Worm (Caenorhabditis elegans) whole organism, young adult: ENCODE measurements around the gene T26C5.3.

Source experiments
- C06A6.2 ChIP-seq: fragments of 200-800 bp; sonication (Bioruptor generic); conservative IDR thresholded peaks from 2 replicates; pipeline ENCODE4 v1.3.6; 2022; ENCODE audit warnings: missing genetic modification characterization, missing compliant biosample characterization
- F10E7.11 ChIP-seq: sonication (generic microtip); optimal IDR thresholded peaks from 2 replicates; lab custom pipeline; 2017; ENCODE audit warnings: mild to moderate bottlenecking, missing genetic modification characterization, moderate library complexity, missing compliant biosample characterization
- F55B11.4 ChIP-seq: sonication (generic microtip); optimal IDR thresholded peaks from 2 replicates; lab custom pipeline; 2016; ENCODE audit warnings: missing compliant biosample characterization, missing genetic modification characterization, borderline replicate concordance; ENCODE audit not compliant: insufficient read depth
- K11D2.4 ChIP-seq: fragments of 200-800 bp; sonication (Bioruptor generic); IDR thresholded peaks from 2 replicates; pipeline ENCODE4 v1.3.6; 2022; ENCODE audit warnings: missing genetic modification reagents, missing genetic modification characterization, missing compliant biosample characterization
- Y56A3A.18 ChIP-seq: fragments of 200-800 bp; sonication (Bioruptor generic); IDR thresholded peaks from 2 replicates; pipeline ENCODE4 v1.3.6; 2022; ENCODE audit warnings: missing genetic modification reagents, missing genetic modification characterization, missing compliant biosample characterization
- atf-7 ChIP-seq: sonication (generic microtip); optimal IDR thresholded peaks from 2 replicates; lab custom pipeline; 2017; ENCODE audit warnings: mild to moderate bottlenecking, missing genetic modification characterization, missing compliant biosample characterization
- attf-5 ChIP-seq: fragments of 200-800 bp; sonication (Bioruptor generic); optimal IDR thresholded peaks from 2 replicates; lab custom pipeline; 2018; ENCODE audit warnings: mild to moderate bottlenecking, missing genetic modification characterization, missing compliant biosample characterization
- attf-6 ChIP-seq: fragments of 200-800 bp; sonication (Bioruptor generic); IDR thresholded peaks from 2 replicates; pipeline ENCODE4 v1.3.6; 2022; ENCODE audit warnings: missing genetic modification reagents, missing genetic modification characterization, missing compliant biosample characterization
- bed-2 ChIP-seq: fragments of 200-800 bp; sonication (Bioruptor generic); IDR thresholded peaks from 2 replicates; pipeline ENCODE4 v1.3.6; 2022; ENCODE audit warnings: missing genetic modification reagents, missing genetic modification characterization, missing compliant biosample characterization
- cebp-1 ChIP-seq, 2 experiments: fragments of 200-800 bp in 1 of 2; sonication (Bioruptor generic) in 1 of 2; sonication (generic microtip) in 1 of 2; IDR thresholded peaks in 1 of 2; optimal IDR thresholded peaks in 1 of 2; 2 replicates each; pipeline versions ENCODE4 v1.3.6 to Lab custom; 2017 to 2022; ENCODE audit warnings: missing compliant biosample characterization in 2 of 2, missing genetic modification characterization in 2 of 2, mild to moderate bottlenecking in 1 of 2, missing genetic modification reagents in 1 of 2, moderate library complexity in 1 of 2
- ceh-100 ChIP-seq: fragments of 200-800 bp; sonication (Bioruptor generic); IDR thresholded peaks from 2 replicates; pipeline ENCODE4 v1.3.6; 2022; ENCODE audit warnings: missing genetic modification reagents, missing genetic modification characterization, missing compliant biosample characterization
- dox-1 ChIP-seq: fragments of 200-800 bp; sonication (Bioruptor generic); IDR thresholded peaks from 2 replicates; pipeline ENCODE4 v1.3.6; 2022; ENCODE audit warnings: missing genetic modification reagents, missing genetic modification characterization, missing compliant biosample characterization
- egl-18 ChIP-seq: fragments of 200-800 bp; sonication (Bioruptor generic); IDR thresholded peaks from 2 replicates; pipeline ENCODE4 v1.3.6; 2022; ENCODE audit warnings: missing genetic modification reagents, missing genetic modification characterization, missing compliant biosample characterization
- egl-44 ChIP-seq: fragments of 200-800 bp; sonication (Bioruptor generic); IDR thresholded peaks from 2 replicates; pipeline ENCODE4 v1.3.6; 2022; ENCODE audit warnings: missing genetic modification reagents, missing genetic modification characterization, missing compliant biosample characterization
- ets-4 ChIP-seq: fragments of 200-800 bp; sonication (Bioruptor generic); optimal IDR thresholded peaks from 2 replicates; lab custom pipeline; 2018; ENCODE audit warnings: mild to moderate bottlenecking, missing genetic modification characterization, missing compliant biosample characterization
- him-1 ChIP-seq: sonication (generic microtip); optimal IDR thresholded peaks from 2 replicates; lab custom pipeline; 2016; ENCODE audit warnings: missing genotype, missing genetic modification reagents, missing genetic modification characterization, missing compliant biosample characterization
- hlh-12 ChIP-seq: sonication (generic microtip); optimal IDR thresholded peaks from 2 replicates; lab custom pipeline; 2016; ENCODE audit warnings: missing genetic modification characterization, missing compliant biosample characterization
- hlh-26 ChIP-seq: fragments of 200-800 bp; sonication (Bioruptor generic); conservative IDR thresholded peaks from 2 replicates; pipeline ENCODE4 v1.3.6; 2022; ENCODE audit warnings: missing genetic modification reagents, missing genetic modification characterization, missing compliant biosample characterization
- hmg-1.2 ChIP-seq: fragments of 200-800 bp; sonication (Bioruptor generic); IDR thresholded peaks from 2 replicates; pipeline ENCODE4 v1.3.6; 2022; ENCODE audit warnings: missing genetic modification reagents, missing genetic modification characterization, missing compliant biosample characterization
- hsf-1 ChIP-seq: fragments of 200-800 bp; sonication (Bioruptor generic); IDR thresholded peaks from 2 replicates; pipeline ENCODE4 v1.3.6; 2022; ENCODE audit warnings: missing genetic modification reagents, missing genetic modification characterization, missing compliant biosample characterization
- lin-35 ChIP-seq, 3 experiments: fragments of 150-350 bp in 2 of 3; sonication (generic microtip) in 1 of 3; optimal IDR thresholded peaks; 2 replicates each; lab custom pipeline; 2014 to 2018; ENCODE audit warnings: missing biosample characterization in 3 of 3, missing genetic modification characterization in 3 of 3, missing genetic modification reagents in 3 of 3
- lin-40 ChIP-seq: sonication (generic microtip); optimal IDR thresholded peaks from 2 replicates; lab custom pipeline; 2016; ENCODE audit warnings: missing genetic modification characterization, mild to moderate bottlenecking, missing compliant biosample characterization, missing genotype, missing genetic modification reagents
- lir-1 ChIP-seq: fragments of 200-800 bp; sonication (Bioruptor generic); conservative IDR thresholded peaks from 2 replicates; pipeline ENCODE4 v1.3.6; 2022; ENCODE audit warnings: missing genetic modification reagents, missing genetic modification characterization, missing compliant biosample characterization
- lsl-1 ChIP-seq: fragments of 200-800 bp; sonication (Bioruptor generic); optimal IDR thresholded peaks from 2 replicates; lab custom pipeline; 2018; ENCODE audit warnings: mild to moderate bottlenecking, missing genetic modification characterization, moderate library complexity, missing compliant biosample characterization
- madf-10 ChIP-seq: sonication (generic microtip); optimal IDR thresholded peaks from 2 replicates; lab custom pipeline; 2016; ENCODE audit warnings: mild to moderate bottlenecking, missing genetic modification characterization, missing compliant biosample characterization
- madf-8 ChIP-seq: fragments of 200-800 bp; sonication (Bioruptor generic); conservative IDR thresholded peaks from 2 replicates; pipeline ENCODE4 v1.3.6; 2022; ENCODE audit warnings: missing genetic modification reagents, missing genetic modification characterization, missing compliant biosample characterization
- mes-4 ChIP-seq: sonication (generic microtip); optimal IDR thresholded peaks from 2 replicates; lab custom pipeline; 2016; ENCODE audit warnings: missing genotype, missing genetic modification characterization, missing compliant biosample characterization
- nfyb-1 ChIP-seq: fragments of 200-800 bp; sonication (Bioruptor generic); IDR thresholded peaks from 2 replicates; pipeline ENCODE4 v1.3.6; 2022; ENCODE audit warnings: missing genetic modification reagents, missing genetic modification characterization, missing compliant biosample characterization
- nhr-179 ChIP-seq: sonication (generic microtip); optimal IDR thresholded peaks from 2 replicates; lab custom pipeline; 2016; ENCODE audit warnings: mild to moderate bottlenecking, missing genetic modification characterization, missing compliant biosample characterization
- nhr-90 ChIP-seq: sonication (generic microtip); optimal IDR thresholded peaks from 2 replicates; lab custom pipeline; 2016; ENCODE audit warnings: missing genotype, mild to moderate bottlenecking, missing genetic modification characterization, missing compliant biosample characterization
- pbrm-1 ChIP-seq: fragments of 200-800 bp; sonication (Bioruptor generic); IDR thresholded peaks from 2 replicates; pipeline ENCODE4 v1.3.6; 2022; ENCODE audit warnings: missing genetic modification reagents, missing genetic modification characterization, missing compliant biosample characterization
- pha-4 ChIP-seq: fragments of 150-350 bp; sonication (generic microtip); optimal IDR thresholded peaks from 2 replicates; lab custom pipeline; 2014; ENCODE audit warnings: missing biosample characterization, missing genetic modification reagents, missing genetic modification characterization
- repo-1 ChIP-seq: sonication (generic microtip); optimal IDR thresholded peaks from 2 replicates; lab custom pipeline; 2017; ENCODE audit warnings: mild to moderate bottlenecking, missing genetic modification characterization, missing compliant biosample characterization
- sdz-38 ChIP-seq: sonication (generic microtip); optimal IDR thresholded peaks from 2 replicates; lab custom pipeline; 2016; ENCODE audit warnings: missing genotype, missing genetic modification characterization, missing compliant biosample characterization
- snpc-1.1 ChIP-seq: sonication (generic microtip); optimal IDR thresholded peaks from 2 replicates; lab custom pipeline; 2017; ENCODE audit warnings: missing genetic modification characterization, mild to moderate bottlenecking, missing compliant biosample characterization, antibody characterized with exemption, moderate library complexity, missing genotype, missing genetic modification reagents; ENCODE audit not compliant: insufficient read depth
- snpc-4 ChIP-seq, 5 experiments: fragments of 150-350 bp in 1 of 5; sonication (generic microtip) in 4 of 5; optimal IDR thresholded peaks; 2 replicates each; lab custom pipeline; 2014 to 2018; ENCODE audit warnings: missing genetic modification characterization in 5 of 5, missing biosample characterization in 3 of 5, antibody characterized with exemption in 2 of 5, mild to moderate bottlenecking in 2 of 5, missing compliant biosample characterization in 2 of 5, missing genotype in 2 of 5, moderate library complexity in 2 of 5, missing genetic modification reagents in 1 of 5
- tbp1 ChIP-seq: fragments of 200-800 bp; sonication (Bioruptor generic); optimal IDR thresholded peaks from 2 replicates; lab custom pipeline; 2018; ENCODE audit warnings: mild to moderate bottlenecking, missing genetic modification characterization, missing compliant biosample characterization
- tlf-1 ChIP-seq: fragments of 200-800 bp; sonication (Bioruptor generic); optimal IDR thresholded peaks from 2 replicates; lab custom pipeline; 2018; ENCODE audit warnings: mild to moderate bottlenecking, missing genetic modification characterization, missing compliant biosample characterization
- unc-130 ChIP-seq: sonication (generic microtip); optimal IDR thresholded peaks from 2 replicates; lab custom pipeline; 2016; ENCODE audit warnings: missing genetic modification reagents, missing genetic modification characterization, missing compliant biosample characterization
- xnd-1 ChIP-seq: sonication (generic microtip); optimal IDR thresholded peaks from 2 replicates; lab custom pipeline; 2016; ENCODE audit warnings: missing genotype, missing genetic modification reagents, missing genetic modification characterization, missing compliant biosample characterization
- zfh-2 ChIP-seq: fragments of 200-800 bp; sonication (Bioruptor generic); conservative IDR thresholded peaks from 2 replicates; pipeline ENCODE4 v1.3.6; 2022; ENCODE audit warnings: missing genetic modification reagents, missing genetic modification characterization, missing compliant biosample characterization
- ztf-18 ChIP-seq: sonication (generic microtip); optimal IDR thresholded peaks from 2 replicates; lab custom pipeline; 2016; ENCODE audit warnings: missing genotype, mild to moderate bottlenecking, missing genetic modification characterization, missing compliant biosample characterization

The T26C5.3 gene

ce11 chrII:9282787-9283186 is 46.4 kb downstream of the T26C5.3 start (continued):
- TF ChIP-seq attf-5 (GFP tag; lab: Kevin White, UChicago) (peak; percentile 82), cebp-1 (GFP tag; IDR thresholded peaks at IDR 0.05; lab: Robert Waterston, UW) (peak; percentile 69), cebp-1 (tag; optimal IDR thresholded peaks at IDR 0.05; lab: Kevin White, UChicago) (peak; percentile 91), madf-10 (tag; lab: Kevin White, UChicago) (peak; percentile 77), K11D2.4 (GFP tag; lab: Robert Waterston, UW) (peak; percentile 65; the same call in 1 of the 2 replicates), lir-1 (GFP tag; lab: Robert Waterston, UW) (0 out of 2 replicates have a peak, but pooled peaks have one; percentile 6), F10E7.11 (tag; lab: Kevin White, UChicago) (no peak), F55B11.4 (tag; lab: Kevin White, UChicago) (no peak), sdz-38 (tag; lab: Kevin White, UChicago) (no peak), hlh-12 (no peak), zfh-2 (GFP tag; lab: Robert Waterston, UW) (peak; percentile 94), hsf-1 (GFP tag; lab: Robert Waterston, UW) (no peak)

- TF ChIP-seq ets-4 (GFP tag; lab: Kevin White, UChicago), result peak; percentile 39
- TF ChIP-seq hmg-1.2 (GFP tag; lab: Robert Waterston, UW), result no peak
- no peak for TF ChIP-seq snpc-4 (GFP tag; optimal IDR thresholded peaks at IDR 0.05; lab: Kevin White, UChicago)
- peak in 3 of 4 experiments; percentile 16 to 40 (median 23) for TF ChIP-seq snpc-4 (tag; optimal IDR thresholded peaks at IDR 0.05; lab: Kevin White, UChicago)
- TF ChIP-seq lin-40 (tag; lab: Kevin White, UChicago), result peak; percentile 42
- no peak for TF ChIP-seq madf-8 (GFP tag; lab: Robert Waterston, UW)
- TF ChIP-seq lsl-1 (GFP tag; lab: Kevin White, UChicago), result no peak
- TF ChIP-seq Y56A3A.18, result 0 out of 2 replicates have a peak, but pooled peaks have one; percentile 34
- no peak for TF ChIP-seq egl-18 (GFP tag; lab: Robert Waterston, UW)
- 0 out of 2 replicates have a peak, but pooled peaks have one; percentile 33 for TF ChIP-seq dox-1 (GFP tag; lab: Robert Waterston, UW)
- no peak for TF ChIP-seq attf-6
- no peak for TF ChIP-seq bed-2 (GFP tag; lab: Robert Waterston, UW)
- peak; percentile 63 for TF ChIP-seq egl-44
- peak; percentile 1 for TF ChIP-seq repo-1
- TF ChIP-seq sdz-38 (tag; lab: Kevin White, UChicago), result no peak
- TF ChIP-seq nhr-179 (tag; lab: Kevin White, UChicago), result no peak
- no peak for TF ChIP-seq mes-4 (tag; lab: Kevin White, UChicago)
- peak; percentile 82 for TF ChIP-seq nfyb-1 (GFP tag; lab: Robert Waterston, UW)
- TF ChIP-seq pha-4 (tag; lab: Kevin White, UChicago), result no peak
- TF ChIP-seq unc-130, result no peak
- TF ChIP-seq tlf-1 (GFP tag; lab: Kevin White, UChicago), result peak; percentile 41
- peak; percentile 40 for TF ChIP-seq nhr-90 (tag; lab: Kevin White, UChicago)
- no peak for TF ChIP-seq snpc-1.1 (tag; lab: Kevin White, UChicago)
- no peak for TF ChIP-seq hlh-26 (GFP tag; lab: Robert Waterston, UW)
- no peak for TF ChIP-seq him-1 (tag; lab: Kevin White, UChicago)
- TF ChIP-seq F10E7.11 (tag; lab: Kevin White, UChicago), result no peak
- peak; percentile 79 for TF ChIP-seq atf-7 (tag; lab: Kevin White, UChicago)
- peak; percentile 45; the same call in 1 of the 2 replicates for TF ChIP-seq pbrm-1 (GFP tag; lab: Robert Waterston, UW)
- TF ChIP-seq K11D2.4 (GFP tag; lab: Robert Waterston, UW), result peak; percentile 28; the same call in 1 of the 2 replicates
- TF ChIP-seq lin-35 (GFP tag; optimal IDR thresholded peaks at IDR 0.05; lab: Kevin White, UChicago), result no peak
- no peak for TF ChIP-seq ztf-18
- TF ChIP-seq ceh-100, result no peak
- TF ChIP-seq hsf-1 (GFP tag; lab: Robert Waterston, UW), result no peak
- TF ChIP-seq tbp1 (GFP tag; lab: Kevin White, UChicago), result peak; percentile 12
- TF ChIP-seq cebp-1 (GFP tag; IDR thresholded peaks at IDR 0.05; lab: Robert Waterston, UW), result peak; percentile 47; the same call in 1 of the 2 replicates
- TF ChIP-seq cebp-1 (tag; optimal IDR thresholded peaks at IDR 0.05; lab: Kevin White, UChicago), result peak; percentile 76
- no peak for TF ChIP-seq xnd-1
- no peak for TF ChIP-seq F55B11.4 (tag; lab: Kevin White, UChicago)
- TF ChIP-seq C06A6.2 (GFP tag; lab: Robert Waterston, UW), result 0 out of 2 replicates have a peak, but pooled peaks have one; percentile 26
These were observed 47.4 kb downstream of the T26C5.3 start for ce11 chrII:9283668-9284357.
